In the genomic region with DNA sequence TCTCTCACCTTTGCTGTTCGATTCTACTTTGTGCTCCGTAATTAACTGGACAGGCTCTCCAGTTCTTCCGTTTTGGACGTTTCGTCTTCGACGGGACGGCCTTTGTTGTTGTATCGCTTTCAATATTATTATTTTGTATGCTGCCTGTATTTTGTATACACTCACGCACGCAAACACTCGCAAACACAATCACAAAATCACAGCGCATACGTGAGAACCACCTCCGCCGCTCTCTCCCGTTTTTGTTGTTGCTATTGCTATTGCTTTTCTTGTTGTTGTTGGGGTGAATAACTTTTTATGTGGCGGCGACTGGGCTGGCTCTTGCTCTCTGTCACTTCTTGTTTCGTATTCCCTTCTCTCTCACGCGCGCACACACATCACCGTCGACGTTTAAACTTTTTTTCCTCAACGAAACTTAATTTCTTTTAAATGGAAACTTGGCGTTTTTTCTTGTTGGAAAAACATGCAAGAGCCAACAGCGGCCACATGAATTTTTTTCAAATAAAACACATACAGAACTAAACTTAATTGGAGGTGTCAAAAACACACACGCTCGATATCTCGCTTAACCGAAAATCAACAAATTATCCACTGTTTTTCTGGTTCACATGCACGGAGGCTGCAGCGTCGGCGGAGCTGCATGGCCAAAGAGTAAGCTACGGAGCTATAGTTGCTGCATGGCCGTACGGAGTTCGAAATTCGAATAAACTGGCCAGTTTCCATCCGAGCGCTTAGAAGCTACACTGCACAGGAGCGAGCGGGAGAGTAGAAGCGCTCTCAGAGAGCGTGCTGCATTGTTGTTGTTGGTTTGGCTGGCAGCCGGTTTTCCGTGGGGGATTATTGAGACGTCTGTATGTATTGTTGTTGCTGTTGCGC, we compare ENCODE assay signal across 6 fruit fly cellular contexts.
TF ChIP-seq lines count a peak whose summit lies in the region.

No protein-coding gene starts in this region.

- TF ChIP-seq CTCF in whole organism, embryonic (GFP tag; optimal IDR thresholded peaks at IDR 0.05; lab: Kevin White, UChicago): no peak

TF ChIP-seq in whole organism, 6 proteins besides CTCF, POLR2A, EP300 and RAD21:
- TF ChIP-seq EcR (GFP tag; optimal IDR thresholded peaks at IDR 0.05; lab: Kevin White, UChicago) (peak in 1 of 2 experiments; percentile 95), Dll (optimal IDR thresholded peaks at IDR 0.05; lab: Kevin White, UChicago) (peak; percentile 94), psq (optimal IDR thresholded peaks at IDR 0.05; lab: Kevin White, UChicago) (no peak)

TF ChIP-seq in whole organism, adult, 20 proteins besides CTCF, POLR2A, EP300 and RAD21:
- TF ChIP-seq kay (GFP tag; lab: Kevin White, UChicago; ENCODE audit: borderline replicate concordance) (peak; percentile 38), CG7101 (tag; optimal IDR thresholded peaks at IDR 0.05; lab: Kevin White, UChicago) (no peak), pad (GFP tag; optimal IDR thresholded peaks at IDR 0.05; lab: Kevin White, UChicago) (peak; percentile 3), toe (GFP tag; optimal IDR thresholded peaks at IDR 0.05; lab: Kevin White, UChicago) (no peak), CG33017 (tag; optimal IDR thresholded peaks at IDR 0.05; lab: Kevin White, UChicago) (no peak)
TF ChIP-seq in whole organism, adult: peak in this region for 2.

TF ChIP-seq in whole organism, embryonic, 481 proteins besides CTCF, POLR2A, EP300 and RAD21 (continues in another document):
- TF ChIP-seq CG1832 (GFP tag; optimal IDR thresholded peaks at IDR 0.05; lab: Kevin White, UChicago): peak; percentile 26
- no peak for TF ChIP-seq sima (GFP tag; optimal IDR thresholded peaks at IDR 0.05; lab: Kevin White, UChicago)
- peak; percentile 36 for TF ChIP-seq gro (GFP tag; optimal IDR thresholded peaks at IDR 0.05; lab: Kevin White, UChicago)
- TF ChIP-seq dimm (GFP tag; IDR thresholded peaks at IDR 0.05; lab: Robert Waterston, UW): no peak
- no peak for TF ChIP-seq tna (GFP tag; IDR thresholded peaks at IDR 0.05; lab: Robert Waterston, UW; ENCODE audit: partially characterized antibody)
- TF ChIP-seq NC2α (GFP tag; optimal IDR thresholded peaks at IDR 0.05; lab: Kevin White, UChicago): no peak
- no peak for TF ChIP-seq CG9609 (GFP tag; optimal IDR thresholded peaks at IDR 0.05; lab: Kevin White, UChicago)
- TF ChIP-seq CG12299 (tag; optimal IDR thresholded peaks at IDR 0.05; lab: Kevin White, UChicago): peak; percentile 49
- TF ChIP-seq Hr78 (GFP tag; optimal IDR thresholded peaks at IDR 0.05; lab: Kevin White, UChicago): peak in 1 of 2 experiments; percentile 14
- no peak for TF ChIP-seq cato (GFP tag; optimal IDR thresholded peaks at IDR 0.05; lab: Kevin White, UChicago; ENCODE audit: borderline replicate concordance)
- peak in 1 of 2 experiments; percentile 35 for TF ChIP-seq Pdp1 (GFP tag; optimal IDR thresholded peaks at IDR 0.05; lab: Kevin White, UChicago)
- peak; percentile 15 for TF ChIP-seq CG2712 (tag; optimal IDR thresholded peaks at IDR 0.05; lab: Kevin White, UChicago)
- no peak for TF ChIP-seq lmd (GFP tag; IDR thresholded peaks at IDR 0.05; lab: Robert Waterston, UW)
- TF ChIP-seq Scr (GFP tag; IDR thresholded peaks at IDR 0.05; lab: Robert Waterston, UW; ENCODE audit: partially characterized antibody): no peak
- no peak for TF ChIP-seq CHES-1-like (GFP tag; optimal IDR thresholded peaks at IDR 0.05; lab: Kevin White, UChicago)
- peak; percentile 37 for TF ChIP-seq HLHmδ (GFP tag; optimal IDR thresholded peaks at IDR 0.05; lab: Kevin White, UChicago)
- peak; percentile 12 for TF ChIP-seq vfl (GFP tag; optimal IDR thresholded peaks at IDR 0.05; lab: Kevin White, UChicago)

TF ChIP-seq in whole organism, prepupa, 60 proteins besides CTCF, POLR2A, EP300 and RAD21 (continues in another document):
- TF ChIP-seq CG8119 (GFP tag; IDR thresholded peaks at IDR 0.05; lab: Robert Waterston, UW) (no peak), Blimp-1 (GFP tag; optimal IDR thresholded peaks at IDR 0.05; lab: Kevin White, UChicago) (no peak), vri (GFP tag; optimal IDR thresholded peaks at IDR 0.05; lab: Kevin White, UChicago) (peak; percentile 38), Lpt (GFP tag; optimal IDR thresholded peaks at IDR 0.05; lab: Kevin White, UChicago) (no peak), Ets21C (GFP tag; optimal IDR thresholded peaks at IDR 0.05; lab: Kevin White, UChicago) (no peak), eg (GFP tag; IDR thresholded peaks at IDR 0.05; lab: Robert Waterston, UW) (no peak), Hr38 (GFP tag; optimal IDR thresholded peaks at IDR 0.05; lab: Kevin White, UChicago) (no peak), fd85E (GFP tag; optimal IDR thresholded peaks at IDR 0.05; lab: Kevin White, UChicago) (no peak), CG32006 (GFP tag; optimal IDR thresholded peaks at IDR 0.05; lab: Kevin White, UChicago) (no peak), Met (GFP tag; optimal IDR thresholded peaks at IDR 0.05; lab: Kevin White, UChicago) (peak; percentile 7), salr (GFP tag; optimal IDR thresholded peaks at IDR 0.05; lab: Kevin White, UChicago) (no peak), achi (GFP tag; optimal IDR thresholded peaks at IDR 0.05; lab: Kevin White, UChicago) (no peak), CG6854 (GFP tag; optimal IDR thresholded peaks at IDR 0.05; lab: Kevin White, UChicago) (no peak), CG6163 (GFP tag; IDR thresholded peaks at IDR 0.05; lab: Robert Waterston, UW) (no peak), cyc (GFP tag; optimal IDR thresholded peaks at IDR 0.05; lab: Kevin White, UChicago) (no peak), Eip78C (GFP tag; lab: Kevin White, UChicago) (peak; percentile 80), Hr39 (GFP tag; optimal IDR thresholded peaks at IDR 0.05; lab: Kevin White, UChicago) (peak; percentile 19), Sox14 (GFP tag; optimal IDR thresholded peaks at IDR 0.05; lab: Kevin White, UChicago) (no peak), Eip75B (GFP tag; optimal IDR thresholded peaks at IDR 0.05; lab: Kevin White, UChicago) (no peak), CG10631 (GFP tag; optimal IDR thresholded peaks at IDR 0.05; lab: Kevin White, UChicago) (peak; percentile 9)

TF ChIP-seq in whole organism, pupa, 21 proteins besides CTCF, POLR2A, EP300 and RAD21:
- TF ChIP-seq CG12605 (GFP tag; IDR thresholded peaks at IDR 0.05; lab: Robert Waterston, UW) (no peak), CG8159 (tag; optimal IDR thresholded peaks at IDR 0.05; lab: Kevin White, UChicago) (peak; percentile 4), EcR (GFP tag; optimal IDR thresholded peaks at IDR 0.05; lab: Kevin White, UChicago) (peak; percentile 99), CG14655 (GFP tag; optimal IDR thresholded peaks at IDR 0.05; lab: Kevin White, UChicago) (peak; percentile 7), CG9948 (tag; optimal IDR thresholded peaks at IDR 0.05; lab: Kevin White, UChicago) (peak; percentile 38), gl (tag; optimal IDR thresholded peaks at IDR 0.05; lab: Kevin White, UChicago) (no peak), D1 (tag; optimal IDR thresholded peaks at IDR 0.05; lab: Kevin White, UChicago) (peak; percentile 10), fd96Ca (GFP tag; IDR thresholded peaks at IDR 0.05; lab: Robert Waterston, UW) (no peak), CG13204 (GFP tag; optimal IDR thresholded peaks at IDR 0.05; lab: Kevin White, UChicago) (peak; percentile 34)

TF ChIP-seq in whole organism, wandering third instar larva, 38 proteins besides CTCF, POLR2A, EP300 and RAD21 (continues in another document):
- TF ChIP-seq Myc (optimal IDR thresholded peaks at IDR 0.05; lab: Kevin White, UChicago): no peak
- no peak for TF ChIP-seq Abd-B (GFP tag; optimal IDR thresholded peaks at IDR 0.05; lab: Kevin White, UChicago)
- peak in 1 of 2 experiments; percentile 25 for TF ChIP-seq foxo (GFP tag; optimal IDR thresholded peaks at IDR 0.05; lab: Kevin White, UChicago)
- no peak for TF ChIP-seq rgr (GFP tag; optimal IDR thresholded peaks at IDR 0.05; lab: Kevin White, UChicago)
- TF ChIP-seq sv (GFP tag; optimal IDR thresholded peaks at IDR 0.05; lab: Kevin White, UChicago): no peak
- peak; percentile 25 for TF ChIP-seq h (GFP tag; optimal IDR thresholded peaks at IDR 0.05; lab: Kevin White, UChicago)
- peak; percentile 2 for TF ChIP-seq N (GFP tag; optimal IDR thresholded peaks at IDR 0.05; lab: Kevin White, UChicago)
- TF ChIP-seq CG32264 (GFP tag; optimal IDR thresholded peaks at IDR 0.05; lab: Kevin White, UChicago): no peak
- peak; percentile 8 for TF ChIP-seq OdsH (GFP tag; optimal IDR thresholded peaks at IDR 0.05; lab: Kevin White, UChicago)
- no peak for TF ChIP-seq tai (GFP tag; optimal IDR thresholded peaks at IDR 0.05; lab: Kevin White, UChicago)
- TF ChIP-seq Rel (GFP tag; optimal IDR thresholded peaks at IDR 0.05; lab: Kevin White, UChicago): no peak
- TF ChIP-seq Rel (tag; optimal IDR thresholded peaks at IDR 0.05; lab: Kevin White, UChicago): peak; percentile 81
- no peak for TF ChIP-seq lola (GFP tag; optimal IDR thresholded peaks at IDR 0.05; lab: Kevin White, UChicago)
- peak; percentile 93 for TF ChIP-seq Vsx2 (GFP tag; optimal IDR thresholded peaks at IDR 0.05; lab: Kevin White, UChicago; ENCODE audit: partially characterized antibody)
- no peak for TF ChIP-seq Sp1 (GFP tag; optimal IDR thresholded peaks at IDR 0.05; lab: Kevin White, UChicago)
- TF ChIP-seq Mio (GFP tag; optimal IDR thresholded peaks at IDR 0.05; lab: Kevin White, UChicago): no peak
- TF ChIP-seq Hr83 (GFP tag; optimal IDR thresholded peaks at IDR 0.05; lab: Kevin White, UChicago; ENCODE audit: poor library complexity, severe bottlenecking): no peak
- TF ChIP-seq dsf (GFP tag; optimal IDR thresholded peaks at IDR 0.05; lab: Kevin White, UChicago; ENCODE audit: borderline replicate concordance): no peak
- no peak for TF ChIP-seq woc (GFP tag; optimal IDR thresholded peaks at IDR 0.05; lab: Kevin White, UChicago)
- TF ChIP-seq Hnf4 (GFP tag; optimal IDR thresholded peaks at IDR 0.05; lab: Kevin White, UChicago): peak; percentile 42
- peak; percentile 95 to 96 for TF ChIP-seq dl (GFP tag; optimal IDR thresholded peaks at IDR 0.05; lab: Kevin White, UChicago; ENCODE audit: insufficient read depth in 1 of 2, partially characterized antibody in 2 of 2)
- peak; percentile 0 for TF ChIP-seq CG9705 (GFP tag; optimal IDR thresholded peaks at IDR 0.05; lab: Kevin White, UChicago)
- peak; percentile 98 for TF ChIP-seq Dif (GFP tag; optimal IDR thresholded peaks at IDR 0.05; lab: Kevin White, UChicago; ENCODE audit: partially characterized antibody)
- no peak for TF ChIP-seq Hr78 (GFP tag; optimal IDR thresholded peaks at IDR 0.05; lab: Kevin White, UChicago)
- peak; percentile 83 for TF ChIP-seq psq (GFP tag; optimal IDR thresholded peaks at IDR 0.05; lab: Kevin White, UChicago)
- TF ChIP-seq usp (GFP tag; optimal IDR thresholded peaks at IDR 0.05; lab: Kevin White, UChicago): no peak
- TF ChIP-seq Dfd (GFP tag; optimal IDR thresholded peaks at IDR 0.05; lab: Kevin White, UChicago): no peak
- no peak for TF ChIP-seq Jra (GFP tag; optimal IDR thresholded peaks at IDR 0.05; lab: Kevin White, UChicago)
- TF ChIP-seq CrebA (GFP tag; optimal IDR thresholded peaks at IDR 0.05; lab: Kevin White, UChicago; ENCODE audit: borderline replicate concordance): no peak
- peak; percentile 31 for TF ChIP-seq ey (GFP tag; optimal IDR thresholded peaks at IDR 0.05; lab: Kevin White, UChicago)
- TF ChIP-seq fru (GFP tag; optimal IDR thresholded peaks at IDR 0.05; lab: Kevin White, UChicago): peak; percentile 35
